Worm (Caenorhabditis elegans) whole organism, mixed stage, embryonic: ENCODE data around the gene fbxb-17.
"Not testable (repeated sequence)": the region's sequence is repeated elsewhere in the genome, so short reads cannot be mapped to it uniquely, and the experiment has no call there.

Source experiments
- M03D4.4 ChIP-seq: sonication (generic microtip); optimal IDR thresholded peaks from 2 replicates; lab custom pipeline; 2017; ENCODE audit warnings: mild to moderate bottlenecking, missing genetic modification characterization, missing compliant biosample characterization
- bed-3 ChIP-seq: fragments of 200-800 bp; sonication (Bioruptor generic); optimal IDR thresholded peaks from 3 replicates; lab custom pipeline; 2018; ENCODE audit warnings: mild to moderate bottlenecking, missing genetic modification characterization, moderate library complexity, missing compliant biosample characterization
- blmp-1 ChIP-seq: fragments of 150-350 bp; optimal IDR thresholded peaks from 2 replicates; lab custom pipeline; 2014; ENCODE audit warnings: missing biosample characterization, missing genetic modification characterization
- ceh-39 ChIP-seq: fragments of 150-350 bp; optimal IDR thresholded peaks from 2 replicates; lab custom pipeline; 2014; ENCODE audit warnings: missing biosample characterization, missing genetic modification characterization
- ceh-43 ChIP-seq: fragments of 200-800 bp; sonication (Bioruptor generic); optimal IDR thresholded peaks from 2 replicates; lab custom pipeline; 2018; ENCODE audit warnings: mild to moderate bottlenecking, missing genetic modification characterization, moderate library complexity, missing compliant biosample characterization
- ceh-83 ChIP-seq: fragments of 200-800 bp; sonication (Bioruptor generic); optimal IDR thresholded peaks from 2 replicates; lab custom pipeline; 2018; ENCODE audit warnings: mild to moderate bottlenecking, missing genetic modification characterization, missing compliant biosample characterization
- ces-1 ChIP-seq: fragments of 150-350 bp; optimal IDR thresholded peaks from 2 replicates; lab custom pipeline; 2014; ENCODE audit warnings: missing biosample characterization, missing genetic modification reagents, missing genetic modification characterization
- cnd-1 ChIP-seq: fragments of 200-800 bp; sonication (Bioruptor generic); optimal IDR thresholded peaks from 2 replicates; lab custom pipeline; 2018; ENCODE audit warnings: mild to moderate bottlenecking, missing genetic modification characterization, missing compliant biosample characterization
- drap-1 ChIP-seq: fragments of 200-800 bp; sonication (Bioruptor generic); optimal IDR thresholded peaks from 3 replicates; lab custom pipeline; 2018; ENCODE audit warnings: mild to moderate bottlenecking, missing genetic modification characterization, missing compliant biosample characterization
- elt-1 ChIP-seq: sonication (generic microtip); optimal IDR thresholded peaks from 2 replicates; lab custom pipeline; 2017; ENCODE audit warnings: missing genetic modification characterization, mild to moderate bottlenecking, missing compliant biosample characterization, antibody characterized with exemption, moderate library complexity, borderline replicate concordance; ENCODE audit not compliant: insufficient read depth
- elt-3 ChIP-seq: fragments of 150-350 bp; optimal IDR thresholded peaks from 2 replicates; lab custom pipeline; 2014; ENCODE audit warnings: missing biosample characterization, missing genetic modification characterization
- flh-1 ChIP-seq: fragments of 200-800 bp; sonication (Bioruptor generic); optimal IDR thresholded peaks from 2 replicates; lab custom pipeline; 2018; ENCODE audit warnings: mild to moderate bottlenecking, missing genetic modification characterization, moderate library complexity, missing compliant biosample characterization
- ham-2 ChIP-seq: fragments of 200-800 bp; sonication (Bioruptor generic); optimal IDR thresholded peaks from 2 replicates; lab custom pipeline; 2018; ENCODE audit warnings: mild to moderate bottlenecking, missing genetic modification characterization, missing compliant biosample characterization
- hlh-1 ChIP-seq: fragments of 150-350 bp; optimal IDR thresholded peaks from 2 replicates; lab custom pipeline; 2014; ENCODE audit warnings: missing biosample characterization, missing genetic modification reagents, missing genetic modification characterization
- lin-13 ChIP-seq: fragments of 150-350 bp; optimal IDR thresholded peaks from 2 replicates; lab custom pipeline; 2014; ENCODE audit warnings: missing biosample characterization, missing genetic modification characterization
- lin-32 ChIP-seq: fragments of 200-800 bp; sonication (Bioruptor generic); optimal IDR thresholded peaks from 2 replicates; lab custom pipeline; 2018; ENCODE audit warnings: mild to moderate bottlenecking, missing genetic modification characterization, missing compliant biosample characterization
- mab-5 ChIP-seq: fragments of 150-350 bp; optimal IDR thresholded peaks from 2 replicates; lab custom pipeline; 2014; ENCODE audit warnings: missing biosample characterization, missing genetic modification characterization
- mep-1 ChIP-seq: fragments of 150-350 bp; optimal IDR thresholded peaks from 2 replicates; lab custom pipeline; 2017; ENCODE audit warnings: missing biosample characterization, missing genetic modification reagents, missing genetic modification characterization, inconsistent platforms
- mls-2 ChIP-seq: sonication (generic microtip); optimal IDR thresholded peaks from 2 replicates; lab custom pipeline; 2016; ENCODE audit warnings: mild to moderate bottlenecking, missing genetic modification characterization, moderate library complexity, missing compliant biosample characterization
- nhr-12 ChIP-seq: fragments of 150-350 bp; optimal IDR thresholded peaks from 2 replicates; lab custom pipeline; 2014; ENCODE audit warnings: missing biosample characterization, missing genetic modification characterization
- nhr-2 ChIP-seq: fragments of 150-350 bp; optimal IDR thresholded peaks from 2 replicates; lab custom pipeline; 2014; ENCODE audit warnings: missing biosample characterization, missing genetic modification characterization
- nhr-237 ChIP-seq: fragments of 150-350 bp; optimal IDR thresholded peaks from 2 replicates; lab custom pipeline; 2014; ENCODE audit warnings: missing biosample characterization, missing genetic modification characterization
- nhr-28 ChIP-seq: fragments of 150-350 bp; optimal IDR thresholded peaks from 2 replicates; lab custom pipeline; 2014; ENCODE audit warnings: missing biosample characterization, missing genetic modification characterization
- nhr-76 ChIP-seq: sonication (generic microtip); optimal IDR thresholded peaks from 2 replicates; lab custom pipeline; 2017; ENCODE audit warnings: missing biosample characterization, missing genetic modification characterization
- snpc-4 ChIP-seq: fragments of 150-350 bp; optimal IDR thresholded peaks from 2 replicates; lab custom pipeline; 2014; ENCODE audit warnings: missing biosample characterization, missing genetic modification characterization
- sptf-1 ChIP-seq: sonication (generic microtip); optimal IDR thresholded peaks from 2 replicates; lab custom pipeline; 2017; ENCODE audit warnings: mild to moderate bottlenecking, missing genetic modification characterization, moderate library complexity, missing compliant biosample characterization
- tbx-8 ChIP-seq: fragments of 200-800 bp; sonication (Bioruptor generic); optimal IDR thresholded peaks from 2 replicates; lab custom pipeline; 2018; ENCODE audit warnings: mild to moderate bottlenecking, missing genetic modification characterization, moderate library complexity, missing compliant biosample characterization
- unc-120 ChIP-seq: sonication (generic microtip); optimal IDR thresholded peaks from 2 replicates; lab custom pipeline; 2017; ENCODE audit warnings: missing genetic modification characterization, missing compliant biosample characterization; ENCODE audit not compliant: poor library complexity, severe bottlenecking
- unc-39 ChIP-seq: fragments of 150-350 bp; optimal IDR thresholded peaks from 2 replicates; lab custom pipeline; 2014; ENCODE audit warnings: missing biosample characterization, missing genetic modification characterization
- unc-62 ChIP-seq: fragments of 150-350 bp; optimal IDR thresholded peaks from 2 replicates; lab custom pipeline; 2014; ENCODE audit warnings: missing biosample characterization, missing genetic modification reagents, missing genetic modification characterization
- zip-8 ChIP-seq: fragments of 150-350 bp; optimal IDR thresholded peaks from 2 replicates; lab custom pipeline; 2014; ENCODE audit warnings: missing biosample characterization, missing genetic modification characterization

The fbxb-17 gene

DNA sequence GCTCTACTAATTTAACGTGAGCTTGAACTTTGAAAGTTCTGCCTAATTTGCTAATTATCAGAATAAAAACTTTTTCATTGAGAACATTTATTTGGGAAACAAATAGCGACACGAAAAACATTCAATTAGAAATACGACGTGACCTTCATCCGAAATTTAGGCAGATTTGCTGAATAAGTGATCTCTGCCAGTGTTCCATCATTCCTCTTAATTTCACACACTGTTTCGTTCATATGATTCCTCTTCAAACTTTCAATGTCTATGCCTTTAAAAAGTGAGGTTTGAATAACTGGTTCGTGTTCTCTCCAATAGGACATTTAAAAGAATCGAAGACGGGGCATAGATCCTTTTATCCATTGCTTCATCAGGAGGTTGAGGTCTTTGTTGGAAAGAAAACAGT is 25.7 kb upstream of the fbxb-17 start, which contains the start of gene fbxb-20:
Gene fbxb-20 (minus strand): TSS at position 101 of the 400 bp plus-strand sequence.
- TF ChIP-seq unc-62 (no peak), hlh-1 (tag; lab: Kevin White, UChicago) (no peak), M03D4.4 (tag; lab: Kevin White, UChicago) (no peak)

DNA sequence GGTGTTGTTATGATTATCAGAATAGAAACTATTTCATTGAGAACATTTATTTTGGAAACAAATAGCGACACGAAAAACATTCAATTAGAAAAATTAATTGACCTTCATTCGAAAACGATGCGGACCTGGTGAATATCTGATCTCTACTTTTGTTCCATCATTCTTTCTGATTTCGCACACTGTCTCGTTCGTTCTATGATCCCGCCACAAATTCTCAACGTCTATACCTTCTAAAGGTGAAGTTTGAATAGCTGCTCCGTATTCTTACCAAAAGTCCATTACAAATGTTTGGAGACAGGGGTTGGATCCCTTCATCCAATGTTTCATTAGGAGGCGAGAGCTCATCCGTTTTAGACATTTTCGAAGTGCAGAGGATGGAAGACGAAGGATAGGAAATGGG is 24.4 kb upstream of the fbxb-17 start, which contains the start of gene fbxb-16:
Gene fbxb-16 (minus strand): TSS at position 101 of the 400 bp plus-strand sequence.
- no peak for TF ChIP-seq nhr-2 (tag; lab: Kevin White, UChicago)
- TF ChIP-seq elt-3 (tag; lab: Kevin White, UChicago), result no peak
- no peak for TF ChIP-seq hlh-1 (tag; lab: Kevin White, UChicago)
- TF ChIP-seq unc-39 (tag; lab: Kevin White, UChicago), result no peak
- no peak for TF ChIP-seq nhr-76 (tag; lab: Kevin White, UChicago)
- TF ChIP-seq snpc-4 (tag; lab: Kevin White, UChicago), result no peak
- TF ChIP-seq bed-3 (GFP tag; lab: Kevin White, UChicago), result no peak
- no peak for TF ChIP-seq sptf-1 (tag; lab: Kevin White, UChicago)
- no peak for TF ChIP-seq ceh-43 (GFP tag; lab: Kevin White, UChicago)
- no peak for TF ChIP-seq ces-1 (GFP tag; lab: Kevin White, UChicago)
- TF ChIP-seq tbx-8 (GFP tag; lab: Kevin White, UChicago), result no peak
- no peak for TF ChIP-seq flh-1 (GFP tag; lab: Kevin White, UChicago)
- TF ChIP-seq mab-5 (tag; lab: Kevin White, UChicago), result no peak
- TF ChIP-seq nhr-12 (tag; lab: Kevin White, UChicago), result no peak
- TF ChIP-seq lin-13 (tag; lab: Kevin White, UChicago), result no peak
- TF ChIP-seq blmp-1, result no peak
- TF ChIP-seq M03D4.4 (tag; lab: Kevin White, UChicago), result no peak
- no peak for TF ChIP-seq ham-2 (GFP tag; lab: Kevin White, UChicago)
- no peak for TF ChIP-seq mep-1 (tag; lab: Kevin White, UChicago)
- no peak for TF ChIP-seq unc-120 (tag; lab: Kevin White, UChicago)

DNA sequence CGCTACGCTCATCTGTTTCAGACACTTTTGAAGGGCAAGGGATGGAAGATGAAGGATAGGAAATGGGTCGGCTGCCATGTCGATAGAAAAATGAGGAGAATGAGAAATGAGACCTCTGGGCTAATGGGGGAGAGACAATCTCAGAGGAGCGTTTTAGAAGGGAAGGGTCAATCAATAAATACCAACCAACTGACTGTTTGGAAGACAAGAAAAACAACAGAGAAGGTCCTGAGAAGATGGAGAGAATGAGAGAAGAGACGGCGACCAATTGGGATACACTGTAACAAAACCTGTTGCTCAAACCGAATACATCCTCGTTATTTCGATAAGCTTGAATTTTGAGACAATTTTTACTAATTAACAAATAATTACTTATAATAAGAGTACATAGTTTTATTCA is 22.8 kb upstream of the fbxb-17 start, which contains the start of gene fbxb-15:
Gene fbxb-15 (minus strand): TSS at position 101 of the 400 bp plus-strand sequence.
- TF ChIP-seq hlh-1 (tag; lab: Kevin White, UChicago) (no peak), bed-3 (GFP tag; lab: Kevin White, UChicago) (no peak)

DNA sequence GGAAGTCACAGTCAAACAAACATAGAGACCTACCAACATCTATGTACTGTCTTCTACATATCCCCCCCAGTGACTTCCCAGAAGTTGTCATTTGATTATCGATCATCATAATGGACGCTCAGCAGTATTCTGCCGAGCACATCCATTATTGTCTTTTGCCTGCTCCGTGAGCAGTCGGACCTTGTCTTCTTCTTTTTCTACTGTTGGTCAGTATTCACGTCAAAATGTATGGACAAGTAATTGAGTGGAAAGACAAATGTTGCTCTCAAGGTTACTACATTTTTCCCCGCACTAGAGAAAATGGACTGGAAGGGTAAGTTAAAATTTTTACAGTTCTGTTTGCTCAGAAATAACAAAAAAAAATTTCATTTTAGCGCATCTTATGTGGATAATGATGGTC is 21.3 kb upstream of the fbxb-17 start, which contains the start of gene btb-12:
Gene btb-12 (plus strand): TSS at position 301 of the 400 bp plus-strand sequence.
- TF ChIP-seq elt-1 (tag; lab: Kevin White, UChicago) (no peak), ceh-39 (peak; percentile 6), drap-1 (GFP tag; lab: Kevin White, UChicago) (no peak)

DNA sequence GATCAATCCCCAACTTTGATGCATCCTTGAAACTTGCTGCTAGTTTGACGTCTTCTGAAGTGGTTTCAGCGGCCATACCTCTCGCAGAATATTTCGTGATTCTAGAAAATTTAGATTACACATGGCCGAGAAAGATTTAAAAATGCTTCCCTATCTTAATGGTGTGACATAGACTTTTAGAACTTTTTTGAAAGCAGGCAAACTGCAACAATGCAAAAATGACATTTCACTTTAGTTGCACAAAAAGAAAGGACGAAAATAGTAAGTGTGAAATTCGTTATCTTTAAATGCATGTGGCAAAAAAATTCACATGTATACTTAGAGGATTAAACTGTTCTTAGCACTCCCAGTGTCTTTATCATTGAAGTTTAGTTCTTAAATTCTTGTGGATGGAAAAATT is 19.0 kb upstream of the fbxb-17 start, which contains the start of gene ZC204.12:
Gene ZC204.12 (minus strand): TSS at position 101 of the 400 bp plus-strand sequence.
- TF ChIP-seq nhr-2 (tag; lab: Kevin White, UChicago) (no peak), elt-1 (tag; lab: Kevin White, UChicago) (no peak)

DNA sequence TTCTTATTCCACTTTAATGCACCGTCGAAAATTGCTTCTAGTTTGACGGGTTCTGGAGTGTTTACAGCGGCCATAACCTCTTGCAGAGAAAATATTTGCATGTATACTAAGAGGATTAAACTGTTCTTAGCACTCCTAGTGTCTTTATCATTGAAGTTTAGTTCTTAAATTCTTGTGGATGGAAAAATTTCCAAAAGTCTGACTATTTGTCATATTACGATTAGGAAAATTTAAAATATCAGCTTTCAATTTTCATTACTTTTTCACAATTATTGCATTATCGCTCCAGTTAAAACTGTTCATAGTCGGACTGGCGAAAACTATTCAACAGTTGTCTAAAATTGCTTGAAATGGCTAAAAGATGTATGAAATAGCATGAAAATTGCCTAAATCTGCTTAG is 15.3 kb upstream of the fbxb-17 start, which contains the start of gene ZC204.13:
Gene ZC204.13 (minus strand): TSS at position 101 of the 400 bp plus-strand sequence.
- not testable (repeated sequence) for TF ChIP-seq drap-1 (GFP tag; lab: Kevin White, UChicago); elt-3 (tag; lab: Kevin White, UChicago); hlh-1 (tag; lab: Kevin White, UChicago)

DNA sequence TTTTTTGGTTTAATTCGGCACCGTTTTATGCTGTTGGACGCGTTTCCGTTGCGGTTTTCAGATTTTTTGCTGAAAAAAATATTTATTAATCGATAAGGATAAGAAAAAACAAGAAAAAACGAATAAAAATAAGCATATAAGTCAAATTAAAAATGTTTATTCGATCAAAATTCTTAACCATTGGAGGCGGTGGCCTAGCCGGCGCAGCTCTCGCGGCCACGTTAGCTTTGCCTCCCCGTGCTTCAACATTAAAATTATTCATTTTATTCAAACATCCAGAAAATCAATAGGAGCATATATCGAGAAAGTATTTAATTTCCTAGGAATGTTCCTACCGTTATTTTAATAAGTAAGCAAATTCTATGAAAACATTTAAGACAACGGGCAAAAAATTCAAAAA is 13.3 kb upstream of the fbxb-17 start, which contains the start of gene ZC204.14:
Gene ZC204.14 (minus strand): TSS at position 69 of the 400 bp plus-strand sequence.
- TF ChIP-seq bed-3 (GFP tag; lab: Kevin White, UChicago) (no peak), M03D4.4 (tag; lab: Kevin White, UChicago) (no peak), sptf-1 (tag; lab: Kevin White, UChicago) (no peak), snpc-4 (tag; lab: Kevin White, UChicago) (no peak), ces-1 (GFP tag; lab: Kevin White, UChicago) (no peak), nhr-28 (no peak), cnd-1 (tag; lab: Kevin White, UChicago) (no peak), ceh-83 (GFP tag; lab: Kevin White, UChicago) (no peak), mls-2 (tag; lab: Kevin White, UChicago) (no peak), nhr-76 (tag; lab: Kevin White, UChicago) (no peak), ham-2 (GFP tag; lab: Kevin White, UChicago) (no peak), lin-13 (tag; lab: Kevin White, UChicago) (no peak), nhr-12 (tag; lab: Kevin White, UChicago) (no peak), unc-120 (tag; lab: Kevin White, UChicago) (no peak), zip-8 (no peak), lin-32 (GFP tag; lab: Kevin White, UChicago) (no peak), nhr-237 (no peak)
- TF ChIP-seq, all 35 proteins: peak for 0
